Worm (Caenorhabditis elegans) whole organism, mixed stage, embryonic: Measurements from ENCODE around the gene F59A1.18.

Experiments
- M03D4.4 ChIP-seq: sonication (generic microtip); optimal IDR thresholded peaks from 2 replicates; lab custom pipeline; 2017; ENCODE audit warnings: mild to moderate bottlenecking, missing genetic modification characterization, missing compliant biosample characterization
- bed-3 ChIP-seq: fragments of 200-800 bp; sonication (Bioruptor generic); optimal IDR thresholded peaks from 3 replicates; lab custom pipeline; 2018; ENCODE audit warnings: mild to moderate bottlenecking, missing genetic modification characterization, moderate library complexity, missing compliant biosample characterization
- blmp-1 ChIP-seq: fragments of 150-350 bp; optimal IDR thresholded peaks from 2 replicates; lab custom pipeline; 2014; ENCODE audit warnings: missing biosample characterization, missing genetic modification characterization
- ceh-39 ChIP-seq: fragments of 150-350 bp; optimal IDR thresholded peaks from 2 replicates; lab custom pipeline; 2014; ENCODE audit warnings: missing biosample characterization, missing genetic modification characterization
- ceh-43 ChIP-seq: fragments of 200-800 bp; sonication (Bioruptor generic); optimal IDR thresholded peaks from 2 replicates; lab custom pipeline; 2018; ENCODE audit warnings: mild to moderate bottlenecking, missing genetic modification characterization, moderate library complexity, missing compliant biosample characterization
- ceh-83 ChIP-seq: fragments of 200-800 bp; sonication (Bioruptor generic); optimal IDR thresholded peaks from 2 replicates; lab custom pipeline; 2018; ENCODE audit warnings: mild to moderate bottlenecking, missing genetic modification characterization, missing compliant biosample characterization
- ces-1 ChIP-seq: fragments of 150-350 bp; optimal IDR thresholded peaks from 2 replicates; lab custom pipeline; 2014; ENCODE audit warnings: missing biosample characterization, missing genetic modification reagents, missing genetic modification characterization
- cnd-1 ChIP-seq: fragments of 200-800 bp; sonication (Bioruptor generic); optimal IDR thresholded peaks from 2 replicates; lab custom pipeline; 2018; ENCODE audit warnings: mild to moderate bottlenecking, missing genetic modification characterization, missing compliant biosample characterization
- drap-1 ChIP-seq: fragments of 200-800 bp; sonication (Bioruptor generic); optimal IDR thresholded peaks from 3 replicates; lab custom pipeline; 2018; ENCODE audit warnings: mild to moderate bottlenecking, missing genetic modification characterization, missing compliant biosample characterization
- elt-1 ChIP-seq: sonication (generic microtip); optimal IDR thresholded peaks from 2 replicates; lab custom pipeline; 2017; ENCODE audit warnings: missing genetic modification characterization, mild to moderate bottlenecking, missing compliant biosample characterization, antibody characterized with exemption, moderate library complexity, borderline replicate concordance; ENCODE audit not compliant: insufficient read depth
- elt-3 ChIP-seq: fragments of 150-350 bp; optimal IDR thresholded peaks from 2 replicates; lab custom pipeline; 2014; ENCODE audit warnings: missing biosample characterization, missing genetic modification characterization
- flh-1 ChIP-seq: fragments of 200-800 bp; sonication (Bioruptor generic); optimal IDR thresholded peaks from 2 replicates; lab custom pipeline; 2018; ENCODE audit warnings: mild to moderate bottlenecking, missing genetic modification characterization, moderate library complexity, missing compliant biosample characterization
- lin-13 ChIP-seq: fragments of 150-350 bp; optimal IDR thresholded peaks from 2 replicates; lab custom pipeline; 2014; ENCODE audit warnings: missing biosample characterization, missing genetic modification characterization
- lin-32 ChIP-seq: fragments of 200-800 bp; sonication (Bioruptor generic); optimal IDR thresholded peaks from 2 replicates; lab custom pipeline; 2018; ENCODE audit warnings: mild to moderate bottlenecking, missing genetic modification characterization, missing compliant biosample characterization
- lsy-2 ChIP-seq: fragments of 150-350 bp; optimal IDR thresholded peaks from 2 replicates; lab custom pipeline; 2014; ENCODE audit warnings: missing biosample characterization, missing genetic modification characterization
- mep-1 ChIP-seq: fragments of 150-350 bp; optimal IDR thresholded peaks from 2 replicates; lab custom pipeline; 2017; ENCODE audit warnings: missing biosample characterization, missing genetic modification reagents, missing genetic modification characterization, inconsistent platforms
- mls-2 ChIP-seq: sonication (generic microtip); optimal IDR thresholded peaks from 2 replicates; lab custom pipeline; 2016; ENCODE audit warnings: mild to moderate bottlenecking, missing genetic modification characterization, moderate library complexity, missing compliant biosample characterization
- nhr-12 ChIP-seq: fragments of 150-350 bp; optimal IDR thresholded peaks from 2 replicates; lab custom pipeline; 2014; ENCODE audit warnings: missing biosample characterization, missing genetic modification characterization
- nhr-2 ChIP-seq: fragments of 150-350 bp; optimal IDR thresholded peaks from 2 replicates; lab custom pipeline; 2014; ENCODE audit warnings: missing biosample characterization, missing genetic modification characterization
- nhr-237 ChIP-seq: fragments of 150-350 bp; optimal IDR thresholded peaks from 2 replicates; lab custom pipeline; 2014; ENCODE audit warnings: missing biosample characterization, missing genetic modification characterization
- nhr-28 ChIP-seq: fragments of 150-350 bp; optimal IDR thresholded peaks from 2 replicates; lab custom pipeline; 2014; ENCODE audit warnings: missing biosample characterization, missing genetic modification characterization
- nhr-76 ChIP-seq: sonication (generic microtip); optimal IDR thresholded peaks from 2 replicates; lab custom pipeline; 2017; ENCODE audit warnings: missing biosample characterization, missing genetic modification characterization
- pha-4 ChIP-seq: fragments of 150-350 bp; optimal IDR thresholded peaks from 2 replicates; lab custom pipeline; 2018; ENCODE audit warnings: missing biosample characterization, missing genetic modification reagents, missing genetic modification characterization
- sem-2 ChIP-seq: fragments of 200-800 bp; sonication (Bioruptor generic); optimal IDR thresholded peaks from 2 replicates; lab custom pipeline; 2018; ENCODE audit warnings: mild to moderate bottlenecking, missing genetic modification characterization, missing compliant biosample characterization
- snpc-4 ChIP-seq: fragments of 150-350 bp; optimal IDR thresholded peaks from 2 replicates; lab custom pipeline; 2014; ENCODE audit warnings: missing biosample characterization, missing genetic modification characterization
- sptf-1 ChIP-seq: sonication (generic microtip); optimal IDR thresholded peaks from 2 replicates; lab custom pipeline; 2017; ENCODE audit warnings: mild to moderate bottlenecking, missing genetic modification characterization, moderate library complexity, missing compliant biosample characterization
- tbx-8 ChIP-seq: fragments of 200-800 bp; sonication (Bioruptor generic); optimal IDR thresholded peaks from 2 replicates; lab custom pipeline; 2018; ENCODE audit warnings: mild to moderate bottlenecking, missing genetic modification characterization, moderate library complexity, missing compliant biosample characterization
- unc-120 ChIP-seq: sonication (generic microtip); optimal IDR thresholded peaks from 2 replicates; lab custom pipeline; 2017; ENCODE audit warnings: missing genetic modification characterization, missing compliant biosample characterization; ENCODE audit not compliant: poor library complexity, severe bottlenecking
- unc-39 ChIP-seq: fragments of 150-350 bp; optimal IDR thresholded peaks from 2 replicates; lab custom pipeline; 2014; ENCODE audit warnings: missing biosample characterization, missing genetic modification characterization
- unc-62 ChIP-seq: fragments of 150-350 bp; optimal IDR thresholded peaks from 2 replicates; lab custom pipeline; 2014; ENCODE audit warnings: missing biosample characterization, missing genetic modification reagents, missing genetic modification characterization
- zip-8 ChIP-seq: fragments of 150-350 bp; optimal IDR thresholded peaks from 2 replicates; lab custom pipeline; 2014; ENCODE audit warnings: missing biosample characterization, missing genetic modification characterization
- ztf-11 ChIP-seq: fragments of 150-350 bp; optimal IDR thresholded peaks from 2 replicates; lab custom pipeline; 2014; ENCODE audit warnings: missing biosample characterization, missing genetic modification characterization

Gene F59A1.18

DNA sequence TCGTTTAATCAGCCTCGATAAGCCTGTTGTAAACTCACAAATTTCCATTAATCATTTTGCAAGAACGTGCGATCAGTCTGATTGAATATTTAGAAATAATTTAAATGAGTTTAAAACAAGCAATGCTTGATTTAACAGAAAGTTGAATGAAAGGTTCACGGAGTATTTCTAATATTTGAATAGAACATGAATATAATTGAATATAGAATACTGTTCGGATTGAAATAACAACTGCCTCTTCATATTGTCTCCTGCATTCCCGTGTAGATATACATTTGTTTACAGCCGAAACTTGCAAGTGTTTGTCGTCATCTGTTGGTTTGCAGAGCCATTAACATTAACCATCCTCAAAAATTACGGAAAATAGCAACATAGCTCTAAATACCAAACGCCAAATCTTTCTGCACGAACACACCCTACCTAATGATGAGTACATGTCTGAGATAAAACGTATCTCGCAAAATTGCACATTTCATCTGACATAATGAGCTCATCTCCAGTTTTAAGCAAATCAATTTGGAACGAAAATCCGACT is 14.0 kb upstream of the F59A1.18 start, which contains the start of the genes Y26G10.5 and srh-32:
Gene Y26G10.5, minus strand, starts transcription at position 101 of the 535 bp plus-strand sequence.
Gene srh-32, plus strand, starts transcription at position 485 of the 535 bp plus-strand sequence.
- no peak for TF ChIP-seq unc-120 (tag; lab: Kevin White, UChicago)
- TF ChIP-seq, all 35 proteins: peak for 0

DNA sequence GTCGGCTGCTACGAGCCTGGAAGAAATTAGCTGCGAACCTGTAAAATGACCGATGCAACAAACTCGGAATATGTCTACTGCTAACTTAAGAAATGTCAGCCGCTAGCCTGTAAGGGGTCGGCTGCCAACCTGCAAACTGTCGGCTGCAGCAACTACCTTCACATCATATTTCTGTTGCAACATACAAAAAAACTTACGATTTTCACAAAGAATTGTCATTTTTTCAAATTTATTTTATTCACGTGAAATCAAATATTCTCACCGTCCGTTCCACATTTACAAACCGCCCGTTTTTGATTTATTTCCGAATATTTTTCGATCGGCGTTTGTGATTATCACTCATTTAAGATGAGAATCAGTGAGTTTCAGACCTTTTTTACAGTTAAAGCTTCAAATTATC is 12.9 kb upstream of the F59A1.18 start, which contains the start of gene Y26G10.6:
Gene Y26G10.6, plus strand, starts transcription at position 301 of the 400 bp plus-strand sequence.
- no peak for TF ChIP-seq drap-1 (GFP tag; lab: Kevin White, UChicago)
- TF ChIP-seq pha-4, result no peak
- TF ChIP-seq sem-2 (GFP tag; lab: Kevin White, UChicago), result no peak
- no peak for TF ChIP-seq snpc-4 (tag; lab: Kevin White, UChicago)
- no peak for TF ChIP-seq cnd-1
- no peak for TF ChIP-seq nhr-76 (tag; lab: Kevin White, UChicago)
- no peak for TF ChIP-seq flh-1 (GFP tag; lab: Kevin White, UChicago)
- TF ChIP-seq elt-1 (tag; lab: Kevin White, UChicago), result no peak
- no peak for TF ChIP-seq ztf-11 (tag; lab: Kevin White, UChicago)
- no peak for TF ChIP-seq unc-120 (tag; lab: Kevin White, UChicago)
- TF ChIP-seq nhr-237 (tag; lab: Kevin White, UChicago), result no peak
- TF ChIP-seq lsy-2 (tag; lab: Kevin White, UChicago), result no peak
- no peak for TF ChIP-seq lin-32
- TF ChIP-seq mep-1 (tag; lab: Kevin White, UChicago), result no peak
- TF ChIP-seq sptf-1 (tag; lab: Kevin White, UChicago), result no peak
- no peak for TF ChIP-seq ceh-43 (GFP tag; lab: Kevin White, UChicago)
- no peak for TF ChIP-seq blmp-1
- TF ChIP-seq mls-2 (tag; lab: Kevin White, UChicago), result no peak
- TF ChIP-seq ceh-39 (tag; lab: Kevin White, UChicago), result no peak
- no peak for TF ChIP-seq M03D4.4 (tag; lab: Kevin White, UChicago)

DNA sequence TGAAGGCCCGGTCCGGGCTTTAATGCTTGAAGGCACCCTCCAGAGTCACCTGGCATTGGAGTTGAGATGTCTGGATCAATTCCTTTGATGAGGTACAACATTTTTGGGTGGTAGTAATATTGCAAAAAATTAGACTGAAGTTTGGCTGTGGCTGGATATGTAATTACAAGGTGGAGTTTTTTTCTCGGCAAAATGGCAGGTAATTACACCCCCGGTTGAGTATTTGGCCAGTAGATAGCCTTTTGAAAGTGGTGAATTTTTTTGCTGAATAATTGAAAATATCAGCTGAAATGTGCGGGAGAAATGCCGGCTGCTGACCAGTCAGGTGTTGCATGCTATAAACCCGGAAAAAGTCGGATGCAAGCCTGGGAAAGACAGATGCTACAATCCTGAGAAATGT is 12.3 kb upstream of the F59A1.18 start, which contains the start of gene Y26G10.4:
Gene Y26G10.4, minus strand, starts transcription at position 101 of the 400 bp plus-strand sequence.
- TF ChIP-seq pha-4 (no peak), ztf-11 (tag; lab: Kevin White, UChicago) (no peak), ceh-39 (tag; lab: Kevin White, UChicago) (no peak), unc-62 (GFP tag; lab: Kevin White, UChicago) (no peak), drap-1 (GFP tag; lab: Kevin White, UChicago) (no peak), elt-3 (tag; lab: Kevin White, UChicago) (no peak), cnd-1 (no peak), unc-39 (tag; lab: Kevin White, UChicago) (no peak), lin-13 (tag; lab: Kevin White, UChicago) (no peak), mep-1 (tag; lab: Kevin White, UChicago) (no peak), nhr-237 (tag; lab: Kevin White, UChicago) (no peak), M03D4.4 (tag; lab: Kevin White, UChicago) (no peak), bed-3 (GFP tag; lab: Kevin White, UChicago) (no peak), nhr-76 (tag; lab: Kevin White, UChicago) (no peak), tbx-8 (GFP tag; lab: Kevin White, UChicago) (no peak), ceh-43 (GFP tag; lab: Kevin White, UChicago) (no peak), nhr-28 (tag; lab: Kevin White, UChicago) (no peak), nhr-12 (tag; lab: Kevin White, UChicago) (no peak)

DNA sequence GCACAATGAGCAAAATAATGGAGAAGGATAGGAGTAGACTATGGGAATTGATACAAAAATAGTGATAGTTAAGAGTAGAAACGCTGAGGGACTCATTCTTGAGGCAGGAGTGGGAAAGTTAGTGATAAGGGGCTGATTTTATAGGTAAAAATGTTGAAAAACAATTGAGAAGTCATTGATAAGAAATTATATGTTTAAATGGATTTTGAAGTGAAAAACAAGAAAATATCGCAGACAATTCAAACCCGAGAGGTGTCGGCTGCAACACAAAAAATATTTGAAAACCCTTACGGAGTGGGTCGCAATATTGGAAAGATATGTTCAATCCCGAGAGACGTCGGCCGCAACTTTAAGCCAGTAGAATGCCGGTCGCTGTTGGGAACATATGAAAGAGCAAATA is 10.0 kb upstream of the F59A1.18 start, which contains the start of gene spp-29:
Gene spp-29, minus strand, starts transcription at position 101 of the 400 bp plus-strand sequence.
- TF ChIP-seq flh-1 (GFP tag; lab: Kevin White, UChicago) (no peak), ceh-39 (tag; lab: Kevin White, UChicago) (no peak), nhr-12 (tag; lab: Kevin White, UChicago) (no peak), unc-120 (tag; lab: Kevin White, UChicago) (no peak), unc-39 (tag; lab: Kevin White, UChicago) (no peak)

ce11 chrV:17695802-17696201 is 9.1 kb upstream of the F59A1.18 start, which contains the start of gene Y26G10.1:
Gene Y26G10.1, minus strand, starts transcription at chrV:17695902.
- TF ChIP-seq elt-1 (tag; lab: Kevin White, UChicago) (no peak), zip-8 (no peak), nhr-2 (tag; lab: Kevin White, UChicago) (no peak), ces-1 (GFP tag; lab: Kevin White, UChicago) (no peak), lin-13 (tag; lab: Kevin White, UChicago) (no peak), bed-3 (GFP tag; lab: Kevin White, UChicago) (no peak), ceh-39 (tag; lab: Kevin White, UChicago) (no peak), mep-1 (tag; lab: Kevin White, UChicago) (no peak), ceh-83 (no peak)
